Fruit fly (Drosophila melanogaster) whole organism, embryonic: ENCODE measurements around the gene Elo68alpha.

Experiments
- Abd-B ChIP-seq: fragments of 200-800 bp; sonication (Bioruptor generic); optimal IDR thresholded peaks from 2 replicates; lab custom pipeline; 2018; ENCODE audit warnings: missing biosample characterization, mild to moderate bottlenecking, missing genetic modification characterization, moderate library complexity
- Atf-2 ChIP-seq: fragments of 200-800 bp; sonication (Bioruptor generic); optimal IDR thresholded peaks from 2 replicates; lab custom pipeline; 2016; ENCODE audit warnings: missing biosample characterization, missing genetic modification characterization
- Bgb ChIP-seq: fragments of 200-800 bp; sonication (Bioruptor generic); IDR thresholded peaks from 2 replicates; pipeline ENCODE4 v1.3.6; 2022; ENCODE audit warnings: missing biosample characterization, missing genetic modification characterization; ENCODE audit not compliant: partially characterized antibody
- Blimp-1 ChIP-seq: fragments of 200-800 bp; sonication (Bioruptor generic); optimal IDR thresholded peaks from 3 replicates; lab custom pipeline; 2018; ENCODE audit warnings: missing biosample characterization, missing genetic modification characterization, mild to moderate bottlenecking, moderate library complexity, missing genetic modification reagents
- BtbVII ChIP-seq: fragments of 200-800 bp; sonication (Bioruptor generic); optimal IDR thresholded peaks from 3 replicates; lab custom pipeline; 2017; ENCODE audit warnings: missing biosample characterization, mild to moderate bottlenecking, missing genetic modification characterization
- CG10654 ChIP-seq: fragments of 200-800 bp; sonication (Bioruptor generic); optimal IDR thresholded peaks from 2 replicates; lab custom pipeline; 2016; ENCODE audit warnings: missing biosample characterization, missing genetic modification characterization
- CG11093 ChIP-seq: fragments of 200-800 bp; sonication (Bioruptor generic); IDR thresholded peaks from 3 replicates; pipeline ENCODE4 v1.3.6; 2022; ENCODE audit warnings: missing biosample characterization, missing genetic modification characterization
- CG11504 ChIP-seq: fragments of 200-800 bp; sonication (Bioruptor generic); optimal IDR thresholded peaks from 3 replicates; lab custom pipeline; 2019; ENCODE audit warnings: missing biosample characterization, mild to moderate bottlenecking, missing genetic modification characterization, moderate library complexity
- CG11560 ChIP-seq: fragments of 200-800 bp; sonication (Bioruptor generic); IDR thresholded peaks from 3 replicates; pipeline ENCODE4 v1.3.6; 2022; ENCODE audit warnings: missing biosample characterization, missing genetic modification characterization
- CG11695 ChIP-seq: fragments of 200-800 bp; sonication (Bioruptor generic); IDR thresholded peaks from 3 replicates; pipeline ENCODE4 v1.3.6; 2022; ENCODE audit warnings: missing biosample characterization, missing genetic modification characterization
- CG11696 ChIP-seq: fragments of 200-800 bp; sonication (Bioruptor generic); IDR thresholded peaks from 2 replicates; pipeline ENCODE4 v1.3.6; 2022; ENCODE audit warnings: missing biosample characterization, missing genetic modification characterization
- CG12769 ChIP-seq: fragments of 200-800 bp; sonication (Bioruptor generic); optimal IDR thresholded peaks from 2 replicates; lab custom pipeline; 2019; ENCODE audit warnings: missing biosample characterization, mild to moderate bottlenecking, missing genetic modification characterization, moderate library complexity
- CG13123 ChIP-seq: fragments of 200-800 bp; sonication (Bioruptor generic); optimal IDR thresholded peaks from 2 replicates; lab custom pipeline; 2016; ENCODE audit warnings: missing biosample characterization, missing genetic modification characterization
- CG13775 ChIP-seq: fragments of 200-800 bp; sonication (Bioruptor generic); optimal IDR thresholded peaks from 3 replicates; lab custom pipeline; 2017; ENCODE audit warnings: missing biosample characterization, mild to moderate bottlenecking, missing genetic modification characterization
- CG16815 ChIP-seq: fragments of 200-800 bp; sonication (Bioruptor generic); optimal IDR thresholded peaks from 3 replicates; lab custom pipeline; 2017; ENCODE audit warnings: missing biosample characterization, mild to moderate bottlenecking, missing genetic modification characterization
- CG2129 ChIP-seq: fragments of 200-800 bp; sonication (Bioruptor generic); IDR thresholded peaks from 2 replicates; pipeline ENCODE4 v1.3.6; 2022; ENCODE audit warnings: missing biosample characterization, missing genetic modification characterization; ENCODE audit not compliant: partially characterized antibody
- CG2678 ChIP-seq: fragments of 200-800 bp; sonication (Bioruptor generic); optimal IDR thresholded peaks from 3 replicates; lab custom pipeline; 2019; ENCODE audit warnings: missing biosample characterization, mild to moderate bottlenecking, missing genetic modification characterization, moderate library complexity
- CG30020 ChIP-seq: fragments of 200-800 bp; optimal IDR thresholded peaks from 2 replicates; lab custom pipeline; 2019; ENCODE audit warnings: missing biosample characterization, mild to moderate bottlenecking, missing genetic modification characterization, moderate library complexity
- CG32532 ChIP-seq: fragments of 200-800 bp; sonication (Bioruptor generic); IDR thresholded peaks from 2 replicates; pipeline ENCODE4 v1.3.6; 2022; ENCODE audit warnings: missing biosample characterization, missing genetic modification characterization
- CG3281 ChIP-seq: fragments of 200-800 bp; sonication (Bioruptor generic); optimal IDR thresholded peaks from 3 replicates; lab custom pipeline; 2017; ENCODE audit warnings: missing biosample characterization, mild to moderate bottlenecking, missing genetic modification characterization
- CG34224 ChIP-seq: fragments of 200-800 bp; sonication (Bioruptor generic); IDR thresholded peaks from 3 replicates; pipeline ENCODE4 v1.3.6; 2022; ENCODE audit warnings: missing biosample characterization, missing genetic modification characterization; ENCODE audit not compliant: partially characterized antibody
- CG4820 ChIP-seq: fragments of 200-800 bp; sonication (Bioruptor generic); optimal IDR thresholded peaks from 3 replicates; lab custom pipeline; 2016; ENCODE audit warnings: missing biosample characterization, missing genetic modification characterization
- CG8290 ChIP-seq, 3 experiments: fragments of 200-800 bp; sonication (Bioruptor generic); optimal IDR thresholded peaks; 2 replicates each; lab custom pipeline; 2016 to 2019; ENCODE audit warnings: missing biosample characterization in 3 of 3, missing genetic modification characterization in 3 of 3, mild to moderate bottlenecking in 2 of 3, moderate library complexity in 1 of 3
- Deaf1 ChIP-seq: fragments of 200-800 bp; optimal IDR thresholded peaks from 3 replicates; lab custom pipeline; 2019; ENCODE audit warnings: missing biosample characterization, mild to moderate bottlenecking, missing genetic modification characterization, moderate library complexity
- Ets97D ChIP-seq: fragments of 200-800 bp; sonication (Bioruptor generic); optimal IDR thresholded peaks from 3 replicates; lab custom pipeline; 2016; ENCODE audit warnings: missing biosample characterization, missing genetic modification characterization
- Mes4 ChIP-seq: fragments of 200-800 bp; sonication (Bioruptor generic); optimal IDR thresholded peaks from 2 replicates; lab custom pipeline; 2016; ENCODE audit warnings: missing biosample characterization, missing genetic modification characterization
- NfI ChIP-seq: fragments of 200-800 bp; sonication (Bioruptor generic); optimal IDR thresholded peaks from 3 replicates; lab custom pipeline; 2018; ENCODE audit warnings: missing biosample characterization, mild to moderate bottlenecking, missing genetic modification characterization, moderate library complexity
- Optix ChIP-seq: fragments of 200-800 bp; sonication (Bioruptor generic); IDR thresholded peaks from 3 replicates; pipeline ENCODE4 v1.3.6; 2022; ENCODE audit warnings: missing biosample characterization, missing genetic modification characterization
- Sin3A ChIP-seq: fragments of >200 bp; optimal IDR thresholded peaks from 2 replicates; lab custom pipeline; 2018
- Vsx1 ChIP-seq: fragments of 200-800 bp; sonication (Bioruptor generic); optimal IDR thresholded peaks from 2 replicates; lab custom pipeline; 2017; ENCODE audit warnings: missing biosample characterization, mild to moderate bottlenecking, missing genetic modification characterization, missing genetic modification reagents
- ac ChIP-seq: fragments of 200-800 bp; sonication (Bioruptor generic); optimal IDR thresholded peaks from 3 replicates; lab custom pipeline; 2017; ENCODE audit warnings: missing biosample characterization, mild to moderate bottlenecking, missing genetic modification characterization
- ato ChIP-seq: fragments of 200-800 bp; sonication (Bioruptor generic); IDR thresholded peaks from 2 replicates; pipeline ENCODE4 v1.3.6; 2022; ENCODE audit warnings: missing biosample characterization, missing genetic modification characterization; ENCODE audit not compliant: partially characterized antibody
- cg ChIP-seq: fragments of 200-800 bp; sonication (Bioruptor generic); optimal IDR thresholded peaks from 3 replicates; lab custom pipeline; 2019; ENCODE audit warnings: missing biosample characterization, mild to moderate bottlenecking, missing genetic modification characterization, moderate library complexity
- danr ChIP-seq: fragments of 200-800 bp; sonication (Bioruptor generic); IDR thresholded peaks from 2 replicates; pipeline ENCODE4 v1.3.6; 2022; ENCODE audit warnings: missing biosample characterization, missing genetic modification characterization
- eve ChIP-seq, 2 experiments: fragments of >200 bp; optimal IDR thresholded peaks; 2 replicates each; lab custom pipeline; 2017; ENCODE audit warnings: missing biosample characterization in 2 of 2, missing genetic modification characterization in 2 of 2
- gcm ChIP-seq: fragments of 200-800 bp; sonication (Bioruptor generic); optimal IDR thresholded peaks from 2 replicates; lab custom pipeline; 2019; ENCODE audit warnings: missing biosample characterization, mild to moderate bottlenecking, missing genetic modification characterization, moderate library complexity
- hb ChIP-seq: fragments of 200-800 bp; sonication (Bioruptor generic); IDR thresholded peaks from 3 replicates; pipeline ENCODE4 v1.3.6; 2022; ENCODE audit warnings: missing biosample characterization, missing genetic modification characterization; ENCODE audit not compliant: partially characterized antibody
- hth ChIP-seq: fragments of >200 bp; optimal IDR thresholded peaks from 2 replicates; lab custom pipeline; 2017; ENCODE audit warnings: inconsistent platforms
- nerfin-2 ChIP-seq: fragments of 200-800 bp; sonication (Bioruptor generic); IDR thresholded peaks from 2 replicates; pipeline ENCODE4 v1.3.6; 2022; ENCODE audit warnings: missing biosample characterization, missing genetic modification characterization; ENCODE audit not compliant: partially characterized antibody
- pb ChIP-seq: fragments of 200-800 bp; sonication (Bioruptor generic); optimal IDR thresholded peaks from 3 replicates; lab custom pipeline; 2016; ENCODE audit warnings: missing biosample characterization, missing genetic modification characterization
- phol ChIP-seq: fragments of 200-800 bp; sonication (Bioruptor generic); optimal IDR thresholded peaks from 3 replicates; lab custom pipeline; 2018; ENCODE audit warnings: missing biosample characterization, mild to moderate bottlenecking, missing genetic modification characterization, moderate library complexity
- row ChIP-seq: fragments of 200-800 bp; sonication (Bioruptor generic); IDR thresholded peaks from 3 replicates; pipeline ENCODE4 v1.3.6; 2022; ENCODE audit warnings: missing biosample characterization, missing genetic modification characterization
- slbo ChIP-seq: fragments of 200-800 bp; sonication (Bioruptor generic); IDR thresholded peaks from 2 replicates; pipeline ENCODE4 v1.3.6; 2022; ENCODE audit warnings: missing biosample characterization, missing genetic modification characterization
- sob ChIP-seq: fragments of 200-800 bp; sonication (Bioruptor generic); IDR thresholded peaks from 2 replicates; pipeline ENCODE4 v1.3.6; 2022; ENCODE audit warnings: missing biosample characterization, missing genetic modification characterization
- sug ChIP-seq: fragments of 200-800 bp; optimal IDR thresholded peaks from 2 replicates; lab custom pipeline; 2019; ENCODE audit warnings: missing biosample characterization, mild to moderate bottlenecking, missing genetic modification characterization, moderate library complexity
- tll ChIP-seq, 2 experiments: fragments of 200-800 bp in 1 of 2; fragments of >200 bp in 1 of 2; sonication (Bioruptor generic) in 1 of 2; optimal IDR thresholded peaks; 2 replicates each; lab custom pipeline; 2017 to 2019; ENCODE audit warnings: missing biosample characterization in 2 of 2, missing genetic modification characterization in 2 of 2, mild to moderate bottlenecking in 1 of 2, moderate library complexity in 1 of 2
- trh ChIP-seq: fragments of 200-800 bp; sonication (Bioruptor generic); optimal IDR thresholded peaks from 2 replicates; lab custom pipeline; 2016; ENCODE audit warnings: missing biosample characterization, missing genetic modification characterization
- twi ChIP-seq: fragments of 200-800 bp; optimal IDR thresholded peaks from 2 replicates; lab custom pipeline; 2019; ENCODE audit warnings: missing biosample characterization, mild to moderate bottlenecking, missing genetic modification characterization, moderate library complexity
- zen ChIP-seq: fragments of 200-800 bp; sonication (Bioruptor generic); optimal IDR thresholded peaks from 3 replicates; lab custom pipeline; 2018; ENCODE audit warnings: missing biosample characterization, mild to moderate bottlenecking, missing genetic modification characterization, moderate library complexity

Gene Elo68alpha

dm6 chr3L:11084557-11085231, 18.1 kb downstream of the Elo68alpha start (continued):
- TF ChIP-seq CG13775 (GFP tag; lab: Kevin White, UChicago): peak; percentile 94
- peak; percentile 97 for TF ChIP-seq CG4820 (GFP tag; lab: Kevin White, UChicago)
- TF ChIP-seq CG11560 (tag; lab: Robert Waterston, UW): peak; percentile 74
- peak; percentile 94 for TF ChIP-seq zen (tag; lab: Kevin White, UChicago)
- peak; percentile 81 for TF ChIP-seq CG3281 (GFP tag; lab: Kevin White, UChicago)
- peak; percentile 87 for TF ChIP-seq CG11696 (GFP tag; lab: Robert Waterston, UW)
- TF ChIP-seq Blimp-1 (GFP tag; lab: Kevin White, UChicago): peak; percentile 95
- peak; percentile 75 for TF ChIP-seq sug
- peak; percentile 90 for TF ChIP-seq ac
- TF ChIP-seq CG11695 (GFP tag; lab: Robert Waterston, UW): peak; percentile 94
- peak; percentile 81 for TF ChIP-seq BtbVII (GFP tag; lab: Kevin White, UChicago)
- TF ChIP-seq phol (tag; lab: Kevin White, UChicago): peak; percentile 95
- TF ChIP-seq hb (GFP tag; lab: Robert Waterston, UW): no peak
- TF ChIP-seq twi (tag; lab: Kevin White, UChicago): peak; percentile 89
- peak; percentile 82 for TF ChIP-seq CG30020 (tag; lab: Kevin White, UChicago)
- peak; percentile 93 for TF ChIP-seq CG32532 (GFP tag; lab: Robert Waterston, UW)
- peak; percentile 97 for TF ChIP-seq Atf-2 (GFP tag; lab: Kevin White, UChicago)
- peak; percentile 94 for TF ChIP-seq CG11093 (GFP tag; lab: Robert Waterston, UW)
- peak; percentile 92 for TF ChIP-seq CG16815 (GFP tag; lab: Kevin White, UChicago)
- TF ChIP-seq ato (GFP tag; lab: Robert Waterston, UW): no peak
- TF ChIP-seq slbo (GFP tag; lab: Robert Waterston, UW): peak; percentile 92
- peak in 1 of 2 experiments; percentile 72 for TF ChIP-seq eve (GFP tag; optimal IDR thresholded peaks at IDR 0.05; lab: Kevin White, UChicago)
- peak; percentile 98 for TF ChIP-seq Mes4 (GFP tag; lab: Kevin White, UChicago)
- no peak for TF ChIP-seq Deaf1 (tag; lab: Kevin White, UChicago)
- peak; percentile 23 for TF ChIP-seq cg (GFP tag; lab: Kevin White, UChicago)
- TF ChIP-seq CG2678 (tag; lab: Kevin White, UChicago): peak; percentile 97
- peak in 1 of 2 experiments; percentile 89 for TF ChIP-seq tll (GFP tag; optimal IDR thresholded peaks at IDR 0.05; lab: Kevin White, UChicago)
- TF ChIP-seq danr (GFP tag; lab: Robert Waterston, UW): peak; percentile 89
- TF ChIP-seq Abd-B (GFP tag; lab: Kevin White, UChicago): peak; percentile 95
- TF ChIP-seq Sin3A: no peak
- TF ChIP-seq NfI (GFP tag; lab: Kevin White, UChicago): peak; percentile 95
- peak; percentile 86; the same call in 2 of the 3 replicates for TF ChIP-seq Optix
- TF ChIP-seq gcm (GFP tag; lab: Kevin White, UChicago): peak; percentile 97
- TF ChIP-seq CG12769 (tag; lab: Kevin White, UChicago): peak; percentile 94
- TF ChIP-seq Bgb (GFP tag; lab: Robert Waterston, UW): no peak
- TF ChIP-seq Vsx1 (GFP tag; lab: Kevin White, UChicago): peak; percentile 92
- TF ChIP-seq row (GFP tag; lab: Robert Waterston, UW): peak; percentile 97
- TF ChIP-seq nerfin-2 (GFP tag; lab: Robert Waterston, UW): no peak
- TF ChIP-seq CG13123 (GFP tag; lab: Kevin White, UChicago): peak; percentile 92
- no peak for TF ChIP-seq CG2129 (GFP tag; lab: Robert Waterston, UW)
- peak; percentile 95 for TF ChIP-seq sob (GFP tag; lab: Robert Waterston, UW)
- peak; percentile 95 for TF ChIP-seq CG8290 (GFP tag; optimal IDR thresholded peaks at IDR 0.05; lab: Kevin White, UChicago)
- TF ChIP-seq CG8290 (tag; optimal IDR thresholded peaks at IDR 0.05; lab: Kevin White, UChicago): peak in 1 of 2 experiments; percentile 77
- TF ChIP-seq CG10654 (GFP tag; lab: Kevin White, UChicago): peak; percentile 92
- TF ChIP-seq CG11504 (tag; lab: Kevin White, UChicago): peak; percentile 97
- TF ChIP-seq pb (GFP tag; lab: Kevin White, UChicago): peak; percentile 94
- TF ChIP-seq trh (GFP tag; lab: Kevin White, UChicago): peak; percentile 93
- peak; percentile 88 for TF ChIP-seq Ets97D (GFP tag; lab: Kevin White, UChicago)
- no peak for TF ChIP-seq CG34224 (GFP tag; lab: Robert Waterston, UW)
- TF ChIP-seq hth (lab: Kevin White, UChicago): no peak
